Worm (Caenorhabditis elegans) whole organism, young adult: Measurements from ENCODE around the gene F56H9.6.

Experiments
- F49E8.2 ChIP-seq: sonication (generic microtip); optimal IDR thresholded peaks from 3 replicates; lab custom pipeline; 2017; ENCODE audit warnings: missing genetic modification characterization, mild to moderate bottlenecking, missing compliant biosample characterization, antibody characterized with exemption, moderate library complexity; ENCODE audit not compliant: insufficient read depth
- ZK185.1 ChIP-seq: sonication (generic microtip); optimal IDR thresholded peaks from 2 replicates; lab custom pipeline; 2016; ENCODE audit warnings: mild to moderate bottlenecking, missing genetic modification characterization, missing compliant biosample characterization; ENCODE audit not compliant: poor library complexity, severe bottlenecking
- bed-1 ChIP-seq: fragments of 200-800 bp; sonication (Bioruptor generic); IDR thresholded peaks from 2 replicates; pipeline ENCODE4 v1.3.6; 2022; ENCODE audit warnings: missing genetic modification reagents, missing genetic modification characterization, missing compliant biosample characterization
- egrh-3 ChIP-seq: fragments of 200-800 bp; sonication (Bioruptor generic); IDR thresholded peaks from 2 replicates; pipeline ENCODE4 v1.3.6; 2022; ENCODE audit warnings: missing genetic modification reagents, missing genetic modification characterization, missing compliant biosample characterization
- hlh-12 ChIP-seq: sonication (generic microtip); optimal IDR thresholded peaks from 2 replicates; lab custom pipeline; 2016; ENCODE audit warnings: missing genetic modification characterization, missing compliant biosample characterization
- nfya-1 ChIP-seq: sonication (generic microtip); optimal IDR thresholded peaks from 2 replicates; lab custom pipeline; 2017; ENCODE audit warnings: antibody characterized with exemption, missing compliant biosample characterization, missing genetic modification characterization, borderline replicate concordance; ENCODE audit not compliant: insufficient read depth

DNA sequence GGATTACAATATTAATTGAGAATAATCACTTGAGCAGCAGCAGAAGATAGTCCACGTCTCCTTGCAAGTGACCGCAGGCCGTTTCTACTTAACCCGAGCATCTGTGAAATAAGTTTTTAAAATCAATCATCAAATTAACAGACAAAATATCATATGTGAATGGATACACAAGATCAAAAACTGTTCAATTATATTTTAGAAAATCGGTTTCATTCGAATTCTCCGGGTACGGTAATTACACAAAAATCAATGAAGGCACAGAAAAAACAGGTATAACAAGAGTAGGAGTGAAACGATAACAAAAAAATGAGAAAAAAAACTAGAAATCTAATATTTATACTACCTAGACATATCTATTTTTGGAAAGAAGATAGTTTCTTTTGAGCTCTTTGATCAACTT lies 33.4 kb downstream of the F56H9.6 start, which contains the start of gene mma-1:
- no peak for TF ChIP-seq F49E8.2 (tag; lab: Kevin White, UChicago)
- TF ChIP-seq hlh-12 (tag; lab: Kevin White, UChicago): no peak
- TF ChIP-seq ZK185.1 (tag; lab: Kevin White, UChicago): no peak
- no peak for TF ChIP-seq egrh-3
- TF ChIP-seq bed-1: no peak
- no peak for TF ChIP-seq nfya-1 (tag; lab: Kevin White, UChicago)
